Fruit fly (Drosophila melanogaster) whole organism, embryonic: ENCODE measurements around the gene spidey.

Experiments used
- ATbp ChIP-seq: fragments of 200-800 bp; sonication (Bioruptor generic); optimal IDR thresholded peaks from 2 replicates; lab custom pipeline; 2017; ENCODE audit warnings: missing biosample characterization, mild to moderate bottlenecking, missing genetic modification characterization, missing genetic modification reagents
- CG12769 ChIP-seq: fragments of 200-800 bp; sonication (Bioruptor generic); optimal IDR thresholded peaks from 2 replicates; lab custom pipeline; 2019; ENCODE audit warnings: missing biosample characterization, mild to moderate bottlenecking, missing genetic modification characterization, moderate library complexity
- CG16779 ChIP-seq: fragments of 200-800 bp; sonication (Bioruptor generic); IDR thresholded peaks from 2 replicates; pipeline ENCODE4 v1.3.6; 2022; ENCODE audit warnings: missing biosample characterization, missing genetic modification characterization
- CG2129 ChIP-seq: fragments of 200-800 bp; sonication (Bioruptor generic); IDR thresholded peaks from 2 replicates; pipeline ENCODE4 v1.3.6; 2022; ENCODE audit warnings: missing biosample characterization, missing genetic modification characterization; ENCODE audit not compliant: partially characterized antibody
- CG2678 ChIP-seq: fragments of 200-800 bp; sonication (Bioruptor generic); optimal IDR thresholded peaks from 3 replicates; lab custom pipeline; 2019; ENCODE audit warnings: missing biosample characterization, mild to moderate bottlenecking, missing genetic modification characterization, moderate library complexity
- CG30020 ChIP-seq: fragments of 200-800 bp; optimal IDR thresholded peaks from 2 replicates; lab custom pipeline; 2019; ENCODE audit warnings: missing biosample characterization, mild to moderate bottlenecking, missing genetic modification characterization, moderate library complexity
- CG30431 ChIP-seq: fragments of 200-800 bp; sonication (Bioruptor generic); optimal IDR thresholded peaks from 2 replicates; lab custom pipeline; 2017; ENCODE audit warnings: missing biosample characterization, missing genetic modification characterization
- CG42726 ChIP-seq: fragments of 200-800 bp; sonication (Bioruptor generic); IDR thresholded peaks from 2 replicates; pipeline ENCODE4 v1.3.6; 2022; ENCODE audit warnings: missing biosample characterization, missing genetic modification characterization; ENCODE audit not compliant: partially characterized antibody
- CG4282 ChIP-seq: fragments of 200-800 bp; sonication (Bioruptor generic); optimal IDR thresholded peaks from 2 replicates; lab custom pipeline; 2016; ENCODE audit warnings: missing biosample characterization, missing genetic modification characterization
- CG4360 ChIP-seq: fragments of 200-800 bp; sonication (Bioruptor generic); IDR thresholded peaks from 2 replicates; pipeline ENCODE4 v1.3.6; 2022; ENCODE audit warnings: missing biosample characterization, missing genetic modification characterization
- CG4404 ChIP-seq: fragments of 200-800 bp; sonication (Bioruptor generic); IDR thresholded peaks from 2 replicates; pipeline ENCODE4 v1.3.6; 2022; ENCODE audit warnings: missing biosample characterization, missing genetic modification characterization
- CG4707 ChIP-seq: fragments of 200-800 bp; sonication (Bioruptor generic); optimal IDR thresholded peaks from 2 replicates; lab custom pipeline; 2018; ENCODE audit warnings: missing biosample characterization, mild to moderate bottlenecking, missing genetic modification characterization, moderate library complexity
- CG6175 ChIP-seq: fragments of 200-800 bp; sonication (Bioruptor generic); IDR thresholded peaks from 3 replicates; pipeline ENCODE4 v1.3.6; 2022; ENCODE audit warnings: missing biosample characterization, missing genetic modification characterization
- CG7372 ChIP-seq: fragments of 200-800 bp; sonication (Bioruptor generic); IDR thresholded peaks from 2 replicates; pipeline ENCODE4 v1.3.6; 2022; ENCODE audit warnings: missing biosample characterization, missing genetic modification characterization
- CG7839 ChIP-seq: fragments of 200-800 bp; sonication (Bioruptor generic); optimal IDR thresholded peaks from 3 replicates; lab custom pipeline; 2018; ENCODE audit warnings: missing biosample characterization, mild to moderate bottlenecking, missing genetic modification characterization, moderate library complexity
- Chrac-16 ChIP-seq: fragments of 200-800 bp; sonication (Bioruptor generic); optimal IDR thresholded peaks from 3 replicates; lab custom pipeline; 2016; ENCODE audit warnings: missing biosample characterization, missing genetic modification characterization
- D ChIP-seq, 2 experiments: fragments of 200-800 bp in 1 of 2; fragments of >200 bp in 1 of 2; sonication (Bioruptor generic) in 1 of 2; optimal IDR thresholded peaks; 2 replicates in 1 of 2; 3 replicates in 1 of 2; lab custom pipeline; 2017; ENCODE audit warnings: mild to moderate bottlenecking in 1 of 2, missing biosample characterization in 1 of 2, missing genetic modification characterization in 1 of 2, missing genetic modification reagents in 1 of 2
- D19A ChIP-seq: fragments of 200-800 bp; optimal IDR thresholded peaks from 3 replicates; lab custom pipeline; 2019; ENCODE audit warnings: missing biosample characterization, mild to moderate bottlenecking, missing genetic modification characterization, moderate library complexity
- D19B ChIP-seq: fragments of 200-800 bp; sonication (Bioruptor generic); optimal IDR thresholded peaks from 2 replicates; lab custom pipeline; 2017; ENCODE audit warnings: missing biosample characterization, mild to moderate bottlenecking, missing genetic modification characterization
- Dll ChIP-seq: fragments of 200-800 bp; sonication (Bioruptor generic); IDR thresholded peaks from 4 replicates; pipeline ENCODE4 v1.3.6; 2022; ENCODE audit warnings: missing biosample characterization, missing genetic modification characterization; ENCODE audit not compliant: partially characterized antibody
- Ets97D ChIP-seq: fragments of 200-800 bp; sonication (Bioruptor generic); optimal IDR thresholded peaks from 3 replicates; lab custom pipeline; 2016; ENCODE audit warnings: missing biosample characterization, missing genetic modification characterization
- Max ChIP-seq: fragments of 200-800 bp; sonication (Bioruptor generic); optimal IDR thresholded peaks from 2 replicates; lab custom pipeline; 2016; ENCODE audit warnings: missing biosample characterization, mild to moderate bottlenecking, missing genetic modification characterization
- Med ChIP-seq: fragments of 200-800 bp; sonication (Bioruptor generic); peaks from one replicate; lab custom pipeline; 2016; ENCODE audit warnings: missing biosample characterization, missing genetic modification characterization, mild to moderate bottlenecking, inconsistent platforms, moderate library complexity
- Mes4 ChIP-seq: fragments of 200-800 bp; sonication (Bioruptor generic); optimal IDR thresholded peaks from 2 replicates; lab custom pipeline; 2016; ENCODE audit warnings: missing biosample characterization, missing genetic modification characterization
- Neu2 ChIP-seq: fragments of 200-800 bp; sonication (Bioruptor generic); optimal IDR thresholded peaks from 3 replicates; lab custom pipeline; 2016; ENCODE audit warnings: missing biosample characterization, missing genetic modification characterization, borderline replicate concordance
- Opbp ChIP-seq: fragments of 200-800 bp; sonication (Bioruptor generic); IDR thresholded peaks from 3 replicates; pipeline ENCODE4 v1.3.6; 2022; ENCODE audit warnings: missing biosample characterization, missing genetic modification characterization; ENCODE audit not compliant: partially characterized antibody
- Sox100B ChIP-seq: fragments of 200-800 bp; sonication (Bioruptor generic); optimal IDR thresholded peaks from 3 replicates; lab custom pipeline; 2018; ENCODE audit warnings: missing biosample characterization, mild to moderate bottlenecking, missing genetic modification characterization
- Sry-δ ChIP-seq: fragments of 200-800 bp; sonication (Bioruptor generic); optimal IDR thresholded peaks from 2 replicates; lab custom pipeline; 2016; ENCODE audit warnings: missing biosample characterization, missing genetic modification characterization
- Usf ChIP-seq: fragments of 200-800 bp; sonication (Bioruptor generic); optimal IDR thresholded peaks from 2 replicates; lab custom pipeline; 2017; ENCODE audit warnings: missing genotype, missing biosample characterization, missing genetic modification characterization
- Xbp1 ChIP-seq: fragments of 200-800 bp; sonication (Bioruptor generic); optimal IDR thresholded peaks from 3 replicates; lab custom pipeline; 2016; ENCODE audit warnings: missing biosample characterization, mild to moderate bottlenecking, missing genetic modification characterization
- ac ChIP-seq: fragments of 200-800 bp; sonication (Bioruptor generic); optimal IDR thresholded peaks from 3 replicates; lab custom pipeline; 2017; ENCODE audit warnings: missing biosample characterization, mild to moderate bottlenecking, missing genetic modification characterization
- btn ChIP-seq: fragments of 200-800 bp; sonication (Bioruptor generic); optimal IDR thresholded peaks from 2 replicates; lab custom pipeline; 2016; ENCODE audit warnings: missing biosample characterization, missing genetic modification characterization
- cg ChIP-seq: fragments of 200-800 bp; sonication (Bioruptor generic); optimal IDR thresholded peaks from 3 replicates; lab custom pipeline; 2019; ENCODE audit warnings: missing biosample characterization, mild to moderate bottlenecking, missing genetic modification characterization, moderate library complexity
- chinmo ChIP-seq: fragments of 200-800 bp; sonication (Bioruptor generic); IDR thresholded peaks from 4 replicates; pipeline ENCODE4 v1.3.6; 2022; ENCODE audit warnings: missing biosample characterization, missing genetic modification characterization; ENCODE audit not compliant: partially characterized antibody
- eve ChIP-seq, 2 experiments: fragments of >200 bp; optimal IDR thresholded peaks; 2 replicates each; lab custom pipeline; 2017; ENCODE audit warnings: missing biosample characterization in 2 of 2, missing genetic modification characterization in 2 of 2
- fd3F ChIP-seq: fragments of 200-800 bp; sonication (Bioruptor generic); optimal IDR thresholded peaks from 2 replicates; lab custom pipeline; 2018; ENCODE audit warnings: missing biosample characterization, mild to moderate bottlenecking, missing genetic modification characterization, moderate library complexity
- ftz-f1 ChIP-seq: fragments of 200-800 bp; sonication (Bioruptor generic); optimal IDR thresholded peaks from 2 replicates; lab custom pipeline; 2016; ENCODE audit warnings: missing biosample characterization, missing genetic modification characterization
- grau ChIP-seq: fragments of 200-800 bp; optimal IDR thresholded peaks from 3 replicates; lab custom pipeline; 2019; ENCODE audit warnings: missing biosample characterization, mild to moderate bottlenecking, missing genetic modification characterization, moderate library complexity
- jing ChIP-seq: fragments of 200-800 bp; sonication (Bioruptor generic); optimal IDR thresholded peaks from 2 replicates; lab custom pipeline; 2018; ENCODE audit warnings: missing biosample characterization, mild to moderate bottlenecking, missing genetic modification characterization
- kah ChIP-seq: fragments of 200-800 bp; sonication (Bioruptor generic); optimal IDR thresholded peaks from 2 replicates; lab custom pipeline; 2018; ENCODE audit warnings: missing biosample characterization, mild to moderate bottlenecking, missing genetic modification characterization
- nerfin-1 ChIP-seq: fragments of 200-800 bp; sonication (Bioruptor generic); optimal IDR thresholded peaks from 3 replicates; lab custom pipeline; 2019; ENCODE audit warnings: missing biosample characterization, mild to moderate bottlenecking, missing genetic modification characterization, moderate library complexity
- nerfin-2 ChIP-seq: fragments of 200-800 bp; sonication (Bioruptor generic); IDR thresholded peaks from 2 replicates; pipeline ENCODE4 v1.3.6; 2022; ENCODE audit warnings: missing biosample characterization, missing genetic modification characterization; ENCODE audit not compliant: partially characterized antibody
- onecut ChIP-seq: fragments of 200-800 bp; sonication (Bioruptor generic); IDR thresholded peaks from 2 replicates; pipeline ENCODE4 v1.3.6; 2022; ENCODE audit warnings: missing biosample characterization, missing genetic modification characterization
- pfk ChIP-seq: fragments of 200-800 bp; sonication (Bioruptor generic); optimal IDR thresholded peaks from 2 replicates; lab custom pipeline; 2018; ENCODE audit warnings: missing biosample characterization, mild to moderate bottlenecking, missing genetic modification characterization, moderate library complexity
- repo ChIP-seq: fragments of 200-800 bp; sonication (Bioruptor generic); optimal IDR thresholded peaks from 2 replicates; lab custom pipeline; 2016; ENCODE audit warnings: missing biosample characterization, missing genetic modification characterization
- rib ChIP-seq: fragments of 200-800 bp; sonication (Bioruptor generic); IDR thresholded peaks from 2 replicates; pipeline ENCODE4 v1.3.6; 2022; ENCODE audit warnings: missing biosample characterization, missing genetic modification characterization
- seq ChIP-seq: fragments of 200-800 bp; sonication (Bioruptor generic); IDR thresholded peaks from 2 replicates; pipeline ENCODE4 v1.3.6; 2022; ENCODE audit warnings: missing biosample characterization, missing genetic modification characterization
- slbo ChIP-seq: fragments of 200-800 bp; sonication (Bioruptor generic); IDR thresholded peaks from 2 replicates; pipeline ENCODE4 v1.3.6; 2022; ENCODE audit warnings: missing biosample characterization, missing genetic modification characterization
- tgo ChIP-seq: fragments of 200-800 bp; sonication (Bioruptor generic); IDR thresholded peaks from 3 replicates; pipeline ENCODE4 v1.3.6; 2022; ENCODE audit warnings: missing biosample characterization, missing genetic modification characterization
- trem ChIP-seq: fragments of 200-800 bp; optimal IDR thresholded peaks from 3 replicates; lab custom pipeline; 2019; ENCODE audit warnings: missing biosample characterization, mild to moderate bottlenecking, missing genetic modification characterization, moderate library complexity
- twi ChIP-seq: fragments of 200-800 bp; optimal IDR thresholded peaks from 2 replicates; lab custom pipeline; 2019; ENCODE audit warnings: missing biosample characterization, mild to moderate bottlenecking, missing genetic modification characterization, moderate library complexity

Gene spidey

dm6 chrX:7909482-7909881, 751 bp downstream of the spidey start (continued):
- peak; percentile 57 for TF ChIP-seq slbo (GFP tag; lab: Robert Waterston, UW)
- TF ChIP-seq CG42726 (GFP tag; lab: Robert Waterston, UW) = no peak
- TF ChIP-seq fd3F (GFP tag; lab: Kevin White, UChicago) = no peak
- no peak for TF ChIP-seq Dll (GFP tag; lab: Robert Waterston, UW)
- TF ChIP-seq CG2678 (tag; lab: Kevin White, UChicago) = no peak
- TF ChIP-seq D (optimal IDR thresholded peaks at IDR 0.05; lab: Kevin White, UChicago) = no peak
- TF ChIP-seq D (GFP tag; optimal IDR thresholded peaks at IDR 0.05; lab: Kevin White, UChicago) = no peak
- TF ChIP-seq CG7372 (GFP tag; lab: Robert Waterston, UW) = no peak
- TF ChIP-seq CG12769 (tag; lab: Kevin White, UChicago) = no peak
- TF ChIP-seq eve (GFP tag; optimal IDR thresholded peaks at IDR 0.05; lab: Kevin White, UChicago) = no peak
- TF ChIP-seq Sox100B (GFP tag; lab: Kevin White, UChicago) = no peak
- TF ChIP-seq nerfin-2 (GFP tag; lab: Robert Waterston, UW) = no peak
- TF ChIP-seq repo (GFP tag; lab: Kevin White, UChicago) = no peak
- TF ChIP-seq pfk (GFP tag; lab: Kevin White, UChicago) = no peak
- no peak for TF ChIP-seq Neu2 (GFP tag; lab: Kevin White, UChicago)
- peak; percentile 15 for TF ChIP-seq D19A
- TF ChIP-seq nerfin-1 (tag; lab: Kevin White, UChicago) = no peak
- no peak for TF ChIP-seq CG30020 (tag; lab: Kevin White, UChicago)
- TF ChIP-seq ftz-f1 (GFP tag; lab: Kevin White, UChicago) = no peak
- TF ChIP-seq rib (GFP tag; lab: Robert Waterston, UW) = no peak
- TF ChIP-seq CG2129 (GFP tag; lab: Robert Waterston, UW) = no peak
- peak; percentile 79 for TF ChIP-seq Med (GFP tag; lab: Kevin White, UChicago)
- TF ChIP-seq Usf (GFP tag; lab: Kevin White, UChicago) = no peak
- TF ChIP-seq CG7839 (tag; lab: Kevin White, UChicago) = peak; percentile 21
- TF ChIP-seq CG6175 (GFP tag; lab: Robert Waterston, UW) = no peak
- TF ChIP-seq kah (GFP tag; lab: Kevin White, UChicago) = no peak
- TF ChIP-seq Ets97D (GFP tag; lab: Kevin White, UChicago) = no peak
- peak; percentile 27 for TF ChIP-seq ATbp (GFP tag; lab: Kevin White, UChicago)
- TF ChIP-seq Opbp = no peak
- TF ChIP-seq Sry-δ (GFP tag; lab: Kevin White, UChicago) = no peak
- no peak for TF ChIP-seq CG30431 (GFP tag; lab: Kevin White, UChicago)
- TF ChIP-seq Xbp1 (GFP tag; lab: Kevin White, UChicago) = peak; percentile 9
- 0 out of 2 replicates have a peak, but pooled peaks have one; percentile 15 for TF ChIP-seq onecut
- TF ChIP-seq CG4360 (GFP tag; lab: Robert Waterston, UW) = no peak
- no peak for TF ChIP-seq CG4282 (GFP tag; lab: Kevin White, UChicago)
- TF ChIP-seq Mes4 (GFP tag; lab: Kevin White, UChicago) = no peak
- TF ChIP-seq CG4404 (GFP tag; lab: Robert Waterston, UW) = no peak
- no peak for TF ChIP-seq trem
- peak; percentile 37; the same call in 1 of the 2 replicates for TF ChIP-seq seq (GFP tag; lab: Robert Waterston, UW)
- no peak for TF ChIP-seq cg (GFP tag; lab: Kevin White, UChicago)
- TF ChIP-seq twi (tag; lab: Kevin White, UChicago) = no peak
- no peak for TF ChIP-seq btn
- no peak for TF ChIP-seq chinmo
- TF ChIP-seq jing (GFP tag; lab: Kevin White, UChicago) = no peak
- TF ChIP-seq tgo = no peak
- TF ChIP-seq CG16779 = no peak
- TF ChIP-seq grau (tag; lab: Kevin White, UChicago) = peak; percentile 41
- no peak for TF ChIP-seq CG4707 (GFP tag; lab: Kevin White, UChicago)
- no peak for TF ChIP-seq Chrac-16 (GFP tag; lab: Kevin White, UChicago)
- TF ChIP-seq Max = no peak
- TF ChIP-seq ac (GFP tag; lab: Kevin White, UChicago) = no peak
- no peak for TF ChIP-seq D19B (GFP tag; lab: Kevin White, UChicago)
